8 worm cellular contexts compared by ENCODE assay signal in the genomic region with DNA sequence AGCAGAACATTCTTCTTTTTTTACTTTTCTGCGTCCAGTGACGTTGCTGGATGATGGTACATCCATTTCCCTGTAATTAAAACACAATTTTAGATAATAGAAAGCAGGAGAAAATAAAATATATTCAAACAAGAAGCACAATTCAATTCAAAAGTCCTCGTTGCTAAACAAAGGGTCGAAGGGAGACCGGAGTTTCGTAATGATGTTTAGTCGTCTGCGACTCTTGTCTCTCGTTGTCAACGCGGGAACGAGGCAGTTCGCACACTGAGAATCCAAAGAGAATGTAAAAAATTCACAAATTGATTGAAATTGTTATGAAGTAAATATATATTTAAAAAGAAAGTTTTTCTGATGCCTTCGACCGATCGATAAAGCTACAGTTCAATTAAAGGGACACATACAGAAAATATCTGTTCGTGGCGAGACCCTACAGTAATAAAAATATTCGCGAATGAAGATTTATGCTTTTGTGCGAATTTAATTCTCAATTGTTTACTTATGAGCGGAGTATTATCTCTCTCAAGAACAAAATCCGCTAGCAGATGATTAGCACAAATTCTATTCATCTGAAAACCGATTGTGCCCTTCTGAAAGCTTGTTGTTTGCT.
TF ChIP-seq lines count a peak whose summit lies in the region.

A gene (minus strand): TSS at position 111 of the 607 bp plus-strand sequence.

TF ChIP-seq in whole organism, L1 larva, 84 proteins besides CTCF, POLR2A, EP300 and RAD21 (continues in another document):
- TF ChIP-seq fos-1 (tag; optimal IDR thresholded peaks at IDR 0.05; lab: Kevin White, UChicago) (no peak), lir-3 (tag; optimal IDR thresholded peaks at IDR 0.05; lab: Kevin White, UChicago; ENCODE audit: poor library complexity) (no peak), nhr-12 (tag; optimal IDR thresholded peaks at IDR 0.05; lab: Kevin White, UChicago) (no peak), efl-3 (GFP tag; optimal IDR thresholded peaks at IDR 0.05; lab: Kevin White, UChicago) (no peak), vab-15 (tag; optimal IDR thresholded peaks at IDR 0.05; lab: Kevin White, UChicago) (no peak), nhr-90 (tag; optimal IDR thresholded peaks at IDR 0.05; lab: Kevin White, UChicago; ENCODE audit: poor library complexity) (no peak), dpl-1 (GFP tag; optimal IDR thresholded peaks at IDR 0.05; lab: Kevin White, UChicago) (peak; percentile 51 to 73 (median 62)), efl-1 (optimal IDR thresholded peaks at IDR 0.05; lab: Kevin White, UChicago) (peak; percentile 73 to 77), efl-1 (GFP tag; optimal IDR thresholded peaks at IDR 0.05 in 1 of 2; lab: Kevin White, UChicago) (peak; percentile 58 to 92), elt-3 (tag; optimal IDR thresholded peaks at IDR 0.05; lab: Kevin White, UChicago) (peak in 1 of 6 experiments; percentile 17)

TF ChIP-seq in whole organism, L2 larva, 48 proteins besides CTCF, POLR2A, EP300 and RAD21:
- TF ChIP-seq nhr-129 (tag; optimal IDR thresholded peaks at IDR 0.05; lab: Kevin White, UChicago): peak; percentile 86
- peak; percentile 39 for TF ChIP-seq gmeb-1 (tag; optimal IDR thresholded peaks at IDR 0.05; lab: Kevin White, UChicago)
- no peak for TF ChIP-seq sem-4 (tag; optimal IDR thresholded peaks at IDR 0.05; lab: Kevin White, UChicago)
- peak in 1 of 2 experiments; percentile 1 for TF ChIP-seq lsy-2 (tag; optimal IDR thresholded peaks at IDR 0.05; lab: Kevin White, UChicago)
- peak; percentile 25 for TF ChIP-seq crh-2 (tag; optimal IDR thresholded peaks at IDR 0.05; lab: Kevin White, UChicago)
TF ChIP-seq in whole organism, L2 larva: peak in this region for 4.

TF ChIP-seq in whole organism, L3 larva, 47 proteins besides CTCF, POLR2A, EP300 and RAD21 (continues in another document):
- no peak for TF ChIP-seq nhr-43 (tag; optimal IDR thresholded peaks at IDR 0.05; lab: Kevin White, UChicago; ENCODE audit: poor library complexity, severe bottlenecking)
- TF ChIP-seq lin-39 (tag; optimal IDR thresholded peaks at IDR 0.05; lab: Kevin White, UChicago): peak; percentile 27
- no peak for TF ChIP-seq ceh-82 (tag; optimal IDR thresholded peaks at IDR 0.05; lab: Kevin White, UChicago)
- TF ChIP-seq lin-15B (tag; optimal IDR thresholded peaks at IDR 0.05; lab: Kevin White, UChicago): peak; percentile 51
- no peak for TF ChIP-seq fkh-10 (GFP tag; optimal IDR thresholded peaks at IDR 0.05; lab: Kevin White, UChicago)
- no peak for TF ChIP-seq skn-1 (tag; optimal IDR thresholded peaks at IDR 0.05; lab: Kevin White, UChicago)
- no peak for TF ChIP-seq ztf-4 (tag; optimal IDR thresholded peaks at IDR 0.05; lab: Kevin White, UChicago)
- no peak for TF ChIP-seq ceh-16 (tag; optimal IDR thresholded peaks at IDR 0.05; lab: Kevin White, UChicago)
- TF ChIP-seq ztf-11 (tag; optimal IDR thresholded peaks at IDR 0.05; lab: Kevin White, UChicago): no peak
- no peak for TF ChIP-seq sea-2 (GFP tag; optimal IDR thresholded peaks at IDR 0.05; lab: Kevin White, UChicago)
- peak; percentile 38 for TF ChIP-seq nhr-23 (tag; optimal IDR thresholded peaks at IDR 0.05; lab: Kevin White, UChicago)
- TF ChIP-seq nhr-28 (tag; optimal IDR thresholded peaks at IDR 0.05; lab: Kevin White, UChicago): no peak

TF ChIP-seq in whole organism, L4 larva, 104 proteins besides CTCF, POLR2A, EP300 and RAD21 (continues in another document):
- TF ChIP-seq F49E8.2 (tag; optimal IDR thresholded peaks at IDR 0.05; lab: Kevin White, UChicago; ENCODE audit: borderline replicate concordance): peak; percentile 20
- no peak for TF ChIP-seq mdl-1 (tag; optimal IDR thresholded peaks at IDR 0.05; lab: Kevin White, UChicago)
- no peak for TF ChIP-seq set-16 (GFP tag; IDR thresholded peaks at IDR 0.05; lab: Robert Waterston, UW)
- TF ChIP-seq dve-1 (tag; optimal IDR thresholded peaks at IDR 0.05; lab: Kevin White, UChicago; ENCODE audit: insufficient read depth): no peak
- no peak for TF ChIP-seq ceh-20 (GFP tag; IDR thresholded peaks at IDR 0.05; lab: Robert Waterston, UW)
- TF ChIP-seq T20F7.1 (GFP tag; optimal IDR thresholded peaks at IDR 0.05; lab: Kevin White, UChicago): peak; percentile 95
- no peak for TF ChIP-seq nhr-237 (tag; optimal IDR thresholded peaks at IDR 0.05; lab: Kevin White, UChicago)
- no peak for TF ChIP-seq Y5F2A.4 (GFP tag; optimal IDR thresholded peaks at IDR 0.05; lab: Kevin White, UChicago)
- TF ChIP-seq F26F4.8 (GFP tag; conservative IDR thresholded peaks at IDR 0.05; lab: Robert Waterston, UW): no peak
- no peak for TF ChIP-seq nhr-102 (tag; optimal IDR thresholded peaks at IDR 0.05; lab: Kevin White, UChicago)
- no peak for TF ChIP-seq mxl-3 (GFP tag; optimal IDR thresholded peaks at IDR 0.05; lab: Kevin White, UChicago)
- TF ChIP-seq nhr-41 (GFP tag; IDR thresholded peaks at IDR 0.05; lab: Robert Waterston, UW): no peak

TF ChIP-seq in whole organism, early embryonic, 17 proteins besides CTCF, POLR2A, EP300 and RAD21:
- peak; percentile 18 for TF ChIP-seq F13C5.2 (tag; optimal IDR thresholded peaks at IDR 0.05; lab: Kevin White, UChicago)
- no peak for TF ChIP-seq tbx-11 (GFP tag; IDR thresholded peaks at IDR 0.05; lab: Robert Waterston, UW)
TF ChIP-seq in whole organism, early embryonic: peak in this region for 1.

TF ChIP-seq in whole organism, late embryonic, 69 proteins besides CTCF, POLR2A, EP300 and RAD21:
- TF ChIP-seq unc-42 (tag; optimal IDR thresholded peaks at IDR 0.05; lab: Kevin White, UChicago) (peak; percentile 55), nfya-1 (tag; optimal IDR thresholded peaks at IDR 0.05; lab: Kevin White, UChicago) (peak; percentile 27), ceh-6 (GFP tag; optimal IDR thresholded peaks at IDR 0.05; lab: Kevin White, UChicago) (no peak)

TF ChIP-seq in whole organism, mixed stage, embryonic, 35 proteins besides CTCF, POLR2A, EP300 and RAD21 (continues in another document):
- TF ChIP-seq nhr-2 (tag; optimal IDR thresholded peaks at IDR 0.05; lab: Kevin White, UChicago) (no peak), blmp-1 (tag; optimal IDR thresholded peaks at IDR 0.05; lab: Kevin White, UChicago) (no peak), flh-1 (GFP tag; optimal IDR thresholded peaks at IDR 0.05; lab: Kevin White, UChicago) (no peak), hlh-1 (tag; optimal IDR thresholded peaks at IDR 0.05; lab: Kevin White, UChicago) (no peak), tbx-8 (GFP tag; optimal IDR thresholded peaks at IDR 0.05; lab: Kevin White, UChicago) (no peak), ceh-39 (tag; optimal IDR thresholded peaks at IDR 0.05; lab: Kevin White, UChicago) (peak; percentile 17), lsy-2 (tag; optimal IDR thresholded peaks at IDR 0.05; lab: Kevin White, UChicago) (peak; percentile 25), M03D4.4 (tag; optimal IDR thresholded peaks at IDR 0.05; lab: Kevin White, UChicago) (no peak), snpc-4 (tag; optimal IDR thresholded peaks at IDR 0.05; lab: Kevin White, UChicago) (no peak), mls-2 (tag; optimal IDR thresholded peaks at IDR 0.05; lab: Kevin White, UChicago) (no peak), ceh-83 (GFP tag; optimal IDR thresholded peaks at IDR 0.05; lab: Kevin White, UChicago) (no peak), sptf-1 (tag; optimal IDR thresholded peaks at IDR 0.05; lab: Kevin White, UChicago) (no peak), nhr-76 (tag; optimal IDR thresholded peaks at IDR 0.05; lab: Kevin White, UChicago) (no peak), sem-2 (GFP tag; optimal IDR thresholded peaks at IDR 0.05; lab: Kevin White, UChicago) (no peak), nhr-237 (tag; optimal IDR thresholded peaks at IDR 0.05; lab: Kevin White, UChicago) (no peak), mep-1 (tag; optimal IDR thresholded peaks at IDR 0.05; lab: Kevin White, UChicago) (peak; percentile 58), nhr-12 (tag; optimal IDR thresholded peaks at IDR 0.05; lab: Kevin White, UChicago) (no peak), unc-62 (GFP tag; optimal IDR thresholded peaks at IDR 0.05; lab: Kevin White, UChicago) (no peak), lin-32 (GFP tag; optimal IDR thresholded peaks at IDR 0.05; lab: Kevin White, UChicago) (no peak), cnd-1 (tag; optimal IDR thresholded peaks at IDR 0.05; lab: Kevin White, UChicago) (no peak), ces-1 (GFP tag; optimal IDR thresholded peaks at IDR 0.05; lab: Kevin White, UChicago) (no peak), unc-120 (tag; optimal IDR thresholded peaks at IDR 0.05; lab: Kevin White, UChicago; ENCODE audit: poor library complexity, severe bottlenecking) (no peak)

TF ChIP-seq in whole organism, young adult, 124 proteins besides CTCF, POLR2A, EP300 and RAD21 (continues in another document):
- TF ChIP-seq snpc-1.3 (tag; optimal IDR thresholded peaks at IDR 0.05; lab: Kevin White, UChicago; ENCODE audit: insufficient read depth) (no peak), hmg-1.2 (GFP tag; IDR thresholded peaks at IDR 0.05; lab: Robert Waterston, UW) (peak; percentile 48; the same call in 1 of the 2 replicates), madf-3 (GFP tag; IDR thresholded peaks at IDR 0.05; lab: Robert Waterston, UW) (no peak), D2030.7 (GFP tag; IDR thresholded peaks at IDR 0.05; lab: Robert Waterston, UW) (peak; percentile 29; the same call in 1 of the 2 replicates), mcd-1 (GFP tag; IDR thresholded peaks at IDR 0.05; lab: Robert Waterston, UW) (no peak), athp-1 (tag; optimal IDR thresholded peaks at IDR 0.05; lab: Kevin White, UChicago) (no peak), ceh-91 (GFP tag; IDR thresholded peaks at IDR 0.05; lab: Robert Waterston, UW) (no peak), ZK185.1 (tag; optimal IDR thresholded peaks at IDR 0.05; lab: Kevin White, UChicago; ENCODE audit: poor library complexity, severe bottlenecking) (peak; percentile 22), B0336.3 (GFP tag; IDR thresholded peaks at IDR 0.05; lab: Robert Waterston, UW) (no peak), pha-4 (tag; optimal IDR thresholded peaks at IDR 0.05; lab: Kevin White, UChicago) (no peak), Y67H2A.10 (GFP tag; conservative IDR thresholded peaks at IDR 0.05; lab: Robert Waterston, UW) (no peak), F57A8.1 (GFP tag; optimal IDR thresholded peaks at IDR 0.05; lab: Kevin White, UChicago) (no peak), chd-7 (tag; optimal IDR thresholded peaks at IDR 0.05; lab: Kevin White, UChicago) (no peak), egl-18 (GFP tag; IDR thresholded peaks at IDR 0.05; lab: Robert Waterston, UW) (no peak), ekl-4 (GFP tag; IDR thresholded peaks at IDR 0.05; lab: Robert Waterston, UW) (0 out of 2 replicates have a peak, but pooled peaks have one; percentile 47), Y53G8AR.9 (GFP tag; conservative IDR thresholded peaks at IDR 0.05; lab: Robert Waterston, UW) (no peak), B0261.1 (tag; optimal IDR thresholded peaks at IDR 0.05; lab: Kevin White, UChicago) (no peak), ztf-18 (tag; optimal IDR thresholded peaks at IDR 0.05; lab: Kevin White, UChicago) (no peak), fkh-3 (tag; optimal IDR thresholded peaks at IDR 0.05; lab: Kevin White, UChicago) (no peak), F39B2.1 (GFP tag; IDR thresholded peaks at IDR 0.05; lab: Robert Waterston, UW) (no peak), snpc-4 (GFP tag; optimal IDR thresholded peaks at IDR 0.05; lab: Kevin White, UChicago) (no peak), snpc-4 (tag; optimal IDR thresholded peaks at IDR 0.05; lab: Kevin White, UChicago) (peak in 2 of 4 experiments; percentile 13 to 14), madf-10 (tag; optimal IDR thresholded peaks at IDR 0.05; lab: Kevin White, UChicago) (no peak)
